Fruit fly (Drosophila melanogaster): ENCODE data around the gene Tsp66E.
A peak's percentile ranks its signal among the peaks of the same experiment; 100 is the strongest.

Tsp66E gene

dm6 chr3L:8954648-8955033 lies 42.3 kb downstream of the Tsp66E start, which contains the start of gene GNBP3 (continued):
- TF ChIP-seq bowl (GFP tag; IDR thresholded peaks at IDR 0.05) (no peak), Six4 (GFP tag; optimal IDR thresholded peaks at IDR 0.05) (no peak), CG6254 (GFP tag; optimal IDR thresholded peaks at IDR 0.05) (peak; percentile 64), CG10274 (GFP tag; optimal IDR thresholded peaks at IDR 0.05) (no peak), Pdp1 (GFP tag; optimal IDR thresholded peaks at IDR 0.05) (peak in 1 of 2 experiments; percentile 48), Spps (tag; optimal IDR thresholded peaks at IDR 0.05) (peak; percentile 71), Hr3 (GFP tag; optimal IDR thresholded peaks at IDR 0.05) (peak; percentile 5), tx (GFP tag; optimal IDR thresholded peaks at IDR 0.05) (no peak), pan (optimal IDR thresholded peaks at IDR 0.05) (no peak), pan (GFP tag; optimal IDR thresholded peaks at IDR 0.05 in 1 of 2, IDR thresholded peaks at IDR 0.05 in 1 of 2) (peak in 1 of 2 experiments; percentile 60), emc (GFP tag; optimal IDR thresholded peaks at IDR 0.05) (no peak), CG4820 (GFP tag; optimal IDR thresholded peaks at IDR 0.05) (peak; percentile 76), lbe (GFP tag; optimal IDR thresholded peaks at IDR 0.05) (peak; percentile 96), CG2678 (tag; optimal IDR thresholded peaks at IDR 0.05) (peak; percentile 87), Side (GFP tag; optimal IDR thresholded peaks at IDR 0.05) (no peak), Mrtf (GFP tag; IDR thresholded peaks at IDR 0.05) (no peak), lola (GFP tag; optimal IDR thresholded peaks at IDR 0.05) (peak in 1 of 3 experiments; percentile 54), sd (tag; optimal IDR thresholded peaks at IDR 0.05) (no peak), slbo (GFP tag; IDR thresholded peaks at IDR 0.05) (peak; percentile 66), Tbp (GFP tag; optimal IDR thresholded peaks at IDR 0.05) (no peak), C15 (GFP tag; IDR thresholded peaks at IDR 0.05) (no peak), nerfin-1 (tag; optimal IDR thresholded peaks at IDR 0.05) (no peak), CG13287 (GFP tag; IDR thresholded peaks at IDR 0.05; ENCODE audit: partially characterized antibody) (no peak), Myb (GFP tag; optimal IDR thresholded peaks at IDR 0.05) (no peak), HLH3B (GFP tag; IDR thresholded peaks at IDR 0.05) (peak; percentile 65; the same call in 1 of the 2 replicates), CG5180 (GFP tag; optimal IDR thresholded peaks at IDR 0.05) (no peak), CG12155 (GFP tag; optimal IDR thresholded peaks at IDR 0.05) (peak; percentile 12), Ssrp (tag; optimal IDR thresholded peaks at IDR 0.05) (peak; percentile 28), dmrt11E (tag; optimal IDR thresholded peaks at IDR 0.05) (peak; percentile 59), CG12769 (tag; optimal IDR thresholded peaks at IDR 0.05) (no peak), dan (GFP tag; IDR thresholded peaks at IDR 0.05) (no peak), lov (optimal IDR thresholded peaks at IDR 0.05) (no peak), lov (GFP tag; IDR thresholded peaks at IDR 0.05) (0 out of 3 replicates have a peak, but pooled peaks have one; percentile 26), CG8478 (optimal IDR thresholded peaks at IDR 0.05) (no peak), vfl (GFP tag; optimal IDR thresholded peaks at IDR 0.05) (no peak), CG30403 (GFP tag; optimal IDR thresholded peaks at IDR 0.05) (peak; percentile 62), gem (tag; optimal IDR thresholded peaks at IDR 0.05) (peak; percentile 80), pita (GFP tag; optimal IDR thresholded peaks at IDR 0.05) (no peak), Bgb (GFP tag; IDR thresholded peaks at IDR 0.05; ENCODE audit: partially characterized antibody) (no peak), MTF-1 (GFP tag; optimal IDR thresholded peaks at IDR 0.05; ENCODE audit: borderline replicate concordance) (no peak), dpn (GFP tag; optimal IDR thresholded peaks at IDR 0.05) (peak; percentile 31 to 38), odd (GFP tag; optimal IDR thresholded peaks at IDR 0.05) (no peak), Bteb2 (GFP tag; optimal IDR thresholded peaks at IDR 0.05) (no peak), unpg (GFP tag; optimal IDR thresholded peaks at IDR 0.05) (peak; percentile 59), Bdp1 (GFP tag; optimal IDR thresholded peaks at IDR 0.05) (no peak), CG43689 (GFP tag; IDR thresholded peaks at IDR 0.05) (no peak), stc (GFP tag; IDR thresholded peaks at IDR 0.05) (peak; percentile 43; the same call in 1 of the 2 replicates), TFAM (GFP tag; optimal IDR thresholded peaks at IDR 0.05) (no peak), Sin3A (optimal IDR thresholded peaks at IDR 0.05) (no peak), zf30C (GFP tag; optimal IDR thresholded peaks at IDR 0.05) (peak; percentile 88), CG15601 (tag; optimal IDR thresholded peaks at IDR 0.05) (peak; percentile 60), gro (GFP tag; optimal IDR thresholded peaks at IDR 0.05) (no peak)
